Worm (Caenorhabditis elegans): ENCODE data around the gene srsx-17.

DNA sequence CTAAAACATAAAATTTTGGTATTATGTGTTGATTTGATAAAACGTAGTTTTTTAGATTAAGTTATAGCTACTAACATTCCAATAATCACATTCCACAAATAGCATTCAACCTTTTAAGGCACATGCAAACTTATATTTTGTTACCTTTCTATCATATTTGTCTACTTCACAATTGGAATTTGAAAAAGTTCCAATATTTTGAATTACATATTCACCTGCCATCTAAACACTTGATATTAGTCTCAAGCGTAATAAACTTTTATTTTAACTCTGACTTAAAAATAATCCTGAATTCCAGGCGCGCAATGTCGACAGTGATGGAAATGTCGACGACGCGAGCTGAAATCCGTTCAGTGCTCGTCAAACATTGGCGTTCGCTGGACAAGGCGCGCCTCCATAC is 48.3 kb downstream of the srsx-17 start, which contains the start of gene acy-2:
- no peak for TF ChIP-seq W03F9.2 (tag; optimal IDR thresholded peaks at IDR 0.05)
- no peak for TF ChIP-seq him-1 (tag; optimal IDR thresholded peaks at IDR 0.05)

Data from whole organism, L4/young adult.